Fruit fly (Drosophila melanogaster): ENCODE data around the gene Naa20A.

- TF ChIP-seq CG7101 (tag; optimal IDR thresholded peaks at IDR 0.05) (no peak), kay (GFP tag; ENCODE audit: borderline replicate concordance) (no peak), CG12768 (GFP tag; optimal IDR thresholded peaks at IDR 0.05) (no peak), Hr96 (GFP tag; optimal IDR thresholded peaks at IDR 0.05) (no peak), toe (GFP tag; optimal IDR thresholded peaks at IDR 0.05) (no peak), CG7045 (GFP tag; optimal IDR thresholded peaks at IDR 0.05) (no peak), Clk (GFP tag; optimal IDR thresholded peaks at IDR 0.05) (no peak)
Measured at dm6 chrX:19606971-19607370, 15.9 kb downstream of the Naa20A start.
